Worm (Caenorhabditis elegans): ENCODE results near the gene lin-39.

Gene lin-39

DNA sequence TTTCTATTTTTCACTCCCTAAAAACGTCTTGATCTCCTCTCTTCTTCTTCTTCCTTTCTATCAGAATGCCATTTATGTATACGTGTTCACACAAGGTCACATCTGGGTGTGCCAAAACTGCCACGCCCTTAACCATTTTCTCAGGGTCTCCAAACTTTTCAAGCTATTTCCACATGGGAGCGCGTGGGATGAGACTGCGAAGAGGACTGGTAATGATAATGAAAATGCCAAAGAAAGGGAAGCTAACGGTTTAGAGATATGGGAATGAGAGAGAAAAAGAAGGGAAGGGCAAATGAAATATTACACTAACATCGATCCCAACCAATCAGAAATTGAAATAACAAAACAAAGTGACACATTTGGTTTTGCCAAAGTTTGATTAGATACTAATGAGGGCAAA is 48.1 kb downstream of the lin-39 start:
- peak; percentile 61 for TF ChIP-seq ztf-26 (tag; optimal IDR thresholded peaks at IDR 0.05)
- no peak for TF ChIP-seq chd-7 (tag; optimal IDR thresholded peaks at IDR 0.05)
- no peak for TF ChIP-seq ztf-28 (GFP tag; IDR thresholded peaks at IDR 0.05)
- TF ChIP-seq aptf-2 (GFP tag; conservative IDR thresholded peaks at IDR 0.05), result no peak
- no peak for TF ChIP-seq B0261.1 (tag; optimal IDR thresholded peaks at IDR 0.05)
- no peak for TF ChIP-seq dpl-1 (GFP tag; optimal IDR thresholded peaks at IDR 0.05)
- no peak for TF ChIP-seq ceh-27 (GFP tag; optimal IDR thresholded peaks at IDR 0.05)
- no peak for TF ChIP-seq snpc-4 (GFP tag; optimal IDR thresholded peaks at IDR 0.05)
- TF ChIP-seq snpc-4 (tag; optimal IDR thresholded peaks at IDR 0.05), result no peak
- no peak for TF ChIP-seq ekl-4 (GFP tag; IDR thresholded peaks at IDR 0.05)
- peak; percentile 10 for TF ChIP-seq lin-40 (tag; optimal IDR thresholded peaks at IDR 0.05)
- TF ChIP-seq sea-2 (GFP tag; IDR thresholded peaks at IDR 0.05), result no peak
- no peak for TF ChIP-seq ceh-79 (tag; optimal IDR thresholded peaks at IDR 0.05)
- TF ChIP-seq nfyb-1 (GFP tag; IDR thresholded peaks at IDR 0.05), result no peak
- TF ChIP-seq ceh-58 (GFP tag; IDR thresholded peaks at IDR 0.05), result no peak
- TF ChIP-seq attf-5 (GFP tag; optimal IDR thresholded peaks at IDR 0.05), result no peak
- TF ChIP-seq somi-1 (GFP tag; optimal IDR thresholded peaks at IDR 0.05), result peak; percentile 33
- TF ChIP-seq C17E4.6 (GFP tag; IDR thresholded peaks at IDR 0.05), result no peak
- no peak for TF ChIP-seq attf-6 (GFP tag; IDR thresholded peaks at IDR 0.05)
- TF ChIP-seq nhr-80 (tag; optimal IDR thresholded peaks at IDR 0.05), result no peak
- TF ChIP-seq cebp-1 (GFP tag; IDR thresholded peaks at IDR 0.05), result no peak
- TF ChIP-seq cebp-1 (tag; optimal IDR thresholded peaks at IDR 0.05), result no peak
- no peak for TF ChIP-seq zim-3 (tag; optimal IDR thresholded peaks at IDR 0.05)
- TF ChIP-seq ama-1 (optimal IDR thresholded peaks at IDR 0.05), result no peak
- TF ChIP-seq ama-1 (GFP tag; optimal IDR thresholded peaks at IDR 0.05), result no peak
- no peak for TF ChIP-seq lin-26 (GFP tag; IDR thresholded peaks at IDR 0.05)

DNA sequence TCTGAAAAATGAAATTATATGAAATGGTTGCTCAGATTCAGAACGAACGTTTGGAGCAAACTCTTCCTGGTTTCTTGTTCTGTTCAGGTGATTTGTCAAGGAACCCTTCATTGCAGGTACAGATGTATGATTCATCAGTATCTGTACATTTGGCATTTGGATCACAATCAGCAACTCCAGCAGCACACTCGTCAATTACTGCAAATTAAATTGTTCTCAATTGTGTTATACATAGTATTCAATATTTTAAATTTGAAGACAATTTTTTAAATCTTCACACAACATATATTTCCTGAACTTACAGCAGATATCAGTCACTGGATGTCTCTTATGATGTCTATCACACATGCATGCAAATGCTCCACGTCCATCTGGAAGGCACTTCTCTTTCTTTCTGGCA is 51.7 kb downstream of the lin-39 start:
- no peak for TF ChIP-seq T07F8.4 (tag; optimal IDR thresholded peaks at IDR 0.05)
- TF ChIP-seq ceh-27 (GFP tag; optimal IDR thresholded peaks at IDR 0.05), result no peak
- TF ChIP-seq rec-8 (tag; optimal IDR thresholded peaks at IDR 0.05), result no peak
- no peak for TF ChIP-seq bed-1 (GFP tag; IDR thresholded peaks at IDR 0.05)
- no peak for TF ChIP-seq F39B2.1 (GFP tag; IDR thresholded peaks at IDR 0.05)
- TF ChIP-seq lin-35 (GFP tag; optimal IDR thresholded peaks at IDR 0.05), result no peak
- no peak for TF ChIP-seq mxl-1 (tag; optimal IDR thresholded peaks at IDR 0.05)
- no peak for TF ChIP-seq madf-10 (tag; optimal IDR thresholded peaks at IDR 0.05)
- no peak for TF ChIP-seq rcor-1 (GFP tag; IDR thresholded peaks at IDR 0.05)
- TF ChIP-seq attf-6 (GFP tag; IDR thresholded peaks at IDR 0.05), result no peak
- no peak for TF ChIP-seq zfh-2 (GFP tag; conservative IDR thresholded peaks at IDR 0.05)

DNA sequence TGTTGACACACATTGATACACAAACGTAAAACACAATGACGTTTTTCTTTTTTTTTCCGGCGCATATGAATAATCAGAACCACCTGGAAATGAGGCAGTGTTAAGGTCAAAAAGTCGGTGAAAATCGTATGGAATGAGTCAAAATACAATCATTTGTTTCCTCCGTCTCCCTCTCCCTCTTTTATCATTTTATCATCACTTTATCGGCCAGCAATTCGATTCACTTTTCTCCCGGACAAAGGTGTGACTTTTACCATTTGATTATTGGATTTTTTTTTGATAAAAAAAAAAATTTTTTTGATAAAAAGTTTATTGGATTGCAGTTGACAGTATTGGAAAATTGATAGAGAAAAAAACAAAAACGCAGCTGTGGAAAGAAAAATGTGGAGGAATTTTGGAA is 57.5 kb downstream of the lin-39 start:
- TF ChIP-seq ets-4 (GFP tag; optimal IDR thresholded peaks at IDR 0.05), result peak; percentile 61
- peak; percentile 96 for TF ChIP-seq nhr-80 (tag; optimal IDR thresholded peaks at IDR 0.05)
- peak; percentile 62 for TF ChIP-seq dox-1 (GFP tag; IDR thresholded peaks at IDR 0.05)
- TF ChIP-seq zim-3 (tag; optimal IDR thresholded peaks at IDR 0.05), result no peak
